Fruit fly (Drosophila melanogaster): Measurements from ENCODE around the gene CG8326.

The CG8326 gene

dm6 chrX:17580954-17581353, 48.3 kb downstream of the CG8326 start:
- TF ChIP-seq cic (GFP tag; optimal IDR thresholded peaks at IDR 0.05), result no peak
- peak; percentile 57 for TF ChIP-seq kay (GFP tag; ENCODE audit: borderline replicate concordance)

- peak; percentile 39 for TF ChIP-seq CG7101 (tag; optimal IDR thresholded peaks at IDR 0.05)
- TF ChIP-seq CG1620 (GFP tag; optimal IDR thresholded peaks at IDR 0.05), result peak; percentile 11
- TF ChIP-seq pad (GFP tag; optimal IDR thresholded peaks at IDR 0.05), result no peak
- no peak for TF ChIP-seq cic (GFP tag; optimal IDR thresholded peaks at IDR 0.05)
- TF ChIP-seq CG7045 (GFP tag; optimal IDR thresholded peaks at IDR 0.05), result no peak
- TF ChIP-seq CG12768 (GFP tag; optimal IDR thresholded peaks at IDR 0.05), result peak; percentile 22
- TF ChIP-seq Clk (GFP tag; optimal IDR thresholded peaks at IDR 0.05), result no peak
- TF ChIP-seq Crg-1 (GFP tag; optimal IDR thresholded peaks at IDR 0.05), result no peak
- no peak for TF ChIP-seq Hr96 (GFP tag; optimal IDR thresholded peaks at IDR 0.05)
- no peak for TF ChIP-seq tj (GFP tag; optimal IDR thresholded peaks at IDR 0.05)
- peak; percentile 22 for TF ChIP-seq bab1 (GFP tag; optimal IDR thresholded peaks at IDR 0.05)
- peak; percentile 38 for TF ChIP-seq ovo (GFP tag; optimal IDR thresholded peaks at IDR 0.05)
- TF ChIP-seq cnc (optimal IDR thresholded peaks at IDR 0.05), result no peak
- no peak for TF ChIP-seq CG33017 (tag; optimal IDR thresholded peaks at IDR 0.05)
- no peak for TF ChIP-seq kay (GFP tag; ENCODE audit: borderline replicate concordance)
- no peak for TF ChIP-seq CG14711 (tag; optimal IDR thresholded peaks at IDR 0.05)
- TF ChIP-seq Mnt (GFP tag; optimal IDR thresholded peaks at IDR 0.05), result peak; percentile 91
- TF ChIP-seq CG5204 (GFP tag; optimal IDR thresholded peaks at IDR 0.05), result no peak
- TF ChIP-seq CG11617 (GFP tag; optimal IDR thresholded peaks at IDR 0.05), result no peak
- no peak for TF ChIP-seq toe (GFP tag; optimal IDR thresholded peaks at IDR 0.05)
Observed at dm6 chrX:17579782-17580451, 49.4 kb downstream of the CG8326 start, which contains the start of gene CG12991. Gene CG12991, plus strand, starts transcription at chrX:17579861.

dm6 chrX:17578869-17579781, 50.2 kb downstream of the CG8326 start, which contains the start of gene Ankle2:
Gene Ankle2, minus strand, starts transcription at chrX:17579229.
- TF ChIP-seq toe (GFP tag; optimal IDR thresholded peaks at IDR 0.05) (peak; percentile 34), Clk (GFP tag; optimal IDR thresholded peaks at IDR 0.05) (no peak), Mnt (GFP tag; optimal IDR thresholded peaks at IDR 0.05) (peak; percentile 29)
